Worm (Caenorhabditis elegans): ENCODE measurements around the gene lin-7.

The lin-7 gene

DNA sequence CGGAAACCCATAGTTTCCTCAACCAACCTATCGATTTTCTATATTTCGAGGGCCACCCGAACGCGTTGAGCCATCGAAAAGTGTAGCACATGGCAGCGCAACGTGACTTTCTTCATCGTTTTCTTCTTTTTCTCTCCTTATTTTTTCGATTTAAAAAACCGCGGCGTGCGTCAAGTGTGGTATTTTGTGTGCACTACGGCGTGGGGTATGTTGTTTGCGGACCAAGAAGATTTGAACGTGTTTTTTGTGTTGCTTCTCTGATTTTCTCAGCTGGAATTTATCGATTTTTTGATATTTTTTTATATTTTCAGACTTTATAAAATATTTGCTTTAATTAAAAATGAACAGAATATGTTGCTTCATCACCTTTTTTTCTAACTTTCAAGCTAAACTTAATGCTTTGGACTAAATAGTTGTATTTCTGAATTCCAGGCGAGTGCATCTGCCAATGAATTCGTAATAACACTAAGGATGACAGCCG lies 8.8 kb upstream of the lin-7 start, which contains the start of the genes agl-1 and pfs-2 (continued):
- TF ChIP-seq Y53G8AR.9 (GFP tag; conservative IDR thresholded peaks at IDR 0.05) (no peak), F10E7.11 (tag; optimal IDR thresholded peaks at IDR 0.05) (no peak), die-1 (tag; optimal IDR thresholded peaks at IDR 0.05) (no peak), hsf-1 (GFP tag; IDR thresholded peaks at IDR 0.05) (no peak), egl-18 (GFP tag; IDR thresholded peaks at IDR 0.05) (no peak), K12H6.12 (tag; optimal IDR thresholded peaks at IDR 0.05) (peak; percentile 29), nhr-80 (tag; optimal IDR thresholded peaks at IDR 0.05) (peak; percentile 5), snpc-1.3 (tag; optimal IDR thresholded peaks at IDR 0.05; ENCODE audit: insufficient read depth) (peak; percentile 32), ceh-27 (GFP tag; optimal IDR thresholded peaks at IDR 0.05) (peak; percentile 65), dpl-1 (GFP tag; optimal IDR thresholded peaks at IDR 0.05) (peak; percentile 34), efl-1 (GFP tag; optimal IDR thresholded peaks at IDR 0.05) (peak; percentile 68), repo-1 (tag; optimal IDR thresholded peaks at IDR 0.05) (no peak), lin-54 (GFP tag; optimal IDR thresholded peaks at IDR 0.05) (peak; percentile 78)

DNA sequence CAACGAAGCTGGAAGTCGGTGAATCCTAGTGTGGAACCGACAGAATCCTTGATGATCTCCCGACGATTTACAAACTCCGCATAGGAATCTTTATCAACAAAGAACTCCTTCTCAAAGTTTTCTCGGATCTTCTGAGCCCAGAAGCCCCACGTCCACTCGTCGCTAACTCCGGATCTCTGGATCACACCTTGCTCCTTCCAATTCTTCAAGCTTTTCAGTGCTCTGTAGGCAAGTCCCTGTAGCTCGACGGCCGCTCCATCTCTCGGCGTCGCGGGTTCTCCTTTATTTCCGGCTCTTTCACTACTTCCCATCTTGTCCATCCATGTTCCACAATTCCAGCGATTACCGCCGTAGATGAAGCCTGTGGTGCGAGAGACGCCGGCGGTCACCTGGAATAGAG lies 2.1 kb upstream of the lin-7 start:
- TF ChIP-seq him-1 (tag; optimal IDR thresholded peaks at IDR 0.05) (no peak), zim-3 (tag; optimal IDR thresholded peaks at IDR 0.05) (no peak), pbrm-1 (GFP tag; IDR thresholded peaks at IDR 0.05) (no peak), madf-6 (GFP tag; IDR thresholded peaks at IDR 0.05) (no peak)

DNA sequence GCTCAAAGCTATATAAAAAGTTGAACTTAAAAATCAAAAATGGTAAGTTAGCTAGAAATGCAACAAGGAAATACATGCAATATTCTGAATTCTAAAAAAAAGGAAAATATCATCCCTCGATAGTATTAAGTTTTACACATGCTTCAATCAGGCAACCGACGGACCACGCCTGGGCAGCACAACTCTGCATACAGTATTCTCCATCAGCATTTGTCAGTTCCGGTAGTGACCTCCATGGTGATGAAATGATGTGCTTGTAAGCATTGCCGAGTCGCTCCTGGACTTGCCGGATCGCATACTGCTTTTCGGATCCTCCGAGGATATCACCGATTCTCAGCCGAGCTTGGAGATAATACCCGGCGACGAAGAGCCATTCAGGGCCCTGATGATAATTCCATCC lies 1.6 kb upstream of the lin-7 start:
- TF ChIP-seq tbx-9 (tag; optimal IDR thresholded peaks at IDR 0.05; ENCODE audit: borderline replicate concordance) (peak; percentile 36), hmg-20 (GFP tag; IDR thresholded peaks at IDR 0.05) (no peak), unc-62 (GFP tag; optimal IDR thresholded peaks at IDR 0.05) (no peak), let-607 (tag; optimal IDR thresholded peaks at IDR 0.05) (no peak), F37B4.10 (GFP tag; IDR thresholded peaks at IDR 0.05) (no peak), lin-54 (GFP tag; optimal IDR thresholded peaks at IDR 0.05) (peak; percentile 30), tlf-1 (GFP tag; optimal IDR thresholded peaks at IDR 0.05) (peak; percentile 31), rpc-1 (optimal IDR thresholded peaks at IDR 0.05) (no peak), rpc-1 (tag; optimal IDR thresholded peaks at IDR 0.05) (no peak), ztf-3 (GFP tag; optimal IDR thresholded peaks at IDR 0.05) (no peak), K11D2.4 (GFP tag; IDR thresholded peaks at IDR 0.05) (no peak), nfya-2 (GFP tag; IDR thresholded peaks at IDR 0.05) (0 out of 2 replicates have a peak, but pooled peaks have one; percentile 66), hsf-1 (GFP tag; IDR thresholded peaks at IDR 0.05) (peak; percentile 75), ztf-6 (GFP tag; IDR thresholded peaks at IDR 0.05) (no peak), lag-1 (GFP tag; IDR thresholded peaks at IDR 0.05) (no peak), attf-3 (GFP tag; conservative IDR thresholded peaks at IDR 0.05) (no peak), aptf-2 (GFP tag; conservative IDR thresholded peaks at IDR 0.05) (no peak), attf-5 (GFP tag; optimal IDR thresholded peaks at IDR 0.05) (no peak), snpc-1.1 (tag; optimal IDR thresholded peaks at IDR 0.05; ENCODE audit: insufficient read depth) (no peak), lsl-1 (GFP tag; optimal IDR thresholded peaks at IDR 0.05) (peak; percentile 46), unc-130 (GFP tag; optimal IDR thresholded peaks at IDR 0.05) (no peak), nfyb-1 (GFP tag; IDR thresholded peaks at IDR 0.05) (peak; percentile 69; the same call in 1 of the 2 replicates), ceh-58 (GFP tag; IDR thresholded peaks at IDR 0.05) (0 out of 2 replicates have a peak, but pooled peaks have one; percentile 58), efl-1 (GFP tag; optimal IDR thresholded peaks at IDR 0.05) (no peak), Y79H2A.3 (GFP tag; conservative IDR thresholded peaks at IDR 0.05) (0 out of 2 replicates have a peak, but pooled peaks have one; percentile 32), T07F8.4 (tag; optimal IDR thresholded peaks at IDR 0.05) (no peak), egrh-3 (GFP tag; IDR thresholded peaks at IDR 0.05) (no peak), hlh-26 (GFP tag; conservative IDR thresholded peaks at IDR 0.05) (no peak), madf-8 (GFP tag; conservative IDR thresholded peaks at IDR 0.05) (no peak), cebp-1 (GFP tag; IDR thresholded peaks at IDR 0.05) (no peak), cebp-1 (tag; optimal IDR thresholded peaks at IDR 0.05) (peak; percentile 71), Y95B8A.8 (GFP tag; IDR thresholded peaks at IDR 0.05) (no peak; the same call in 1 of the 2 replicates)
